Worm (Caenorhabditis elegans) whole organism, early embryonic: ENCODE measurements around the gene K02E10.4.

Experiments used
- B0310.2 ChIP-seq: sonication (generic microtip); optimal IDR thresholded peaks from 2 replicates; lab custom pipeline; 2016; ENCODE audit warnings: mild to moderate bottlenecking, missing genetic modification characterization, missing compliant biosample characterization
- F13C5.2 ChIP-seq: sonication (generic microtip); optimal IDR thresholded peaks from 2 replicates; lab custom pipeline; 2017; ENCODE audit warnings: mild to moderate bottlenecking, missing genetic modification characterization, inconsistent platforms, missing compliant biosample characterization
- aly-1 ChIP-seq: sonication (generic microtip); optimal IDR thresholded peaks from 2 replicates; lab custom pipeline; 2016; ENCODE audit warnings: missing genetic modification characterization, missing compliant biosample characterization
- ama-1 ChIP-seq: fragments of 150-350 bp; optimal IDR thresholded peaks from 2 replicates; lab custom pipeline; 2014
- ceh-13 ChIP-seq: fragments of 200-800 bp; sonication (Bioruptor generic); optimal IDR thresholded peaks from 2 replicates; lab custom pipeline; 2018; ENCODE audit warnings: mild to moderate bottlenecking, missing genetic modification characterization, missing compliant biosample characterization
- ceh-36 ChIP-seq: sonication (generic microtip); optimal IDR thresholded peaks from 2 replicates; lab custom pipeline; 2016; ENCODE audit warnings: missing genetic modification characterization, inconsistent platforms, missing compliant biosample characterization
- ets-7 ChIP-seq: sonication (generic microtip); optimal IDR thresholded peaks from 2 replicates; lab custom pipeline; 2016; ENCODE audit warnings: missing genotype, missing genetic modification characterization, missing compliant biosample characterization
- flt-1 ChIP-seq: fragments of 200-800 bp; sonication (Bioruptor generic); IDR thresholded peaks from 2 replicates; pipeline ENCODE4 v1.3.6; 2022; ENCODE audit warnings: missing genetic modification characterization, missing compliant biosample characterization
- hmbx-1 ChIP-seq: sonication (generic microtip); optimal IDR thresholded peaks from 2 replicates; lab custom pipeline; 2016; ENCODE audit warnings: mild to moderate bottlenecking, missing genetic modification characterization, missing compliant biosample characterization
- hmg-4 ChIP-seq: fragments of 200-800 bp; sonication (Bioruptor generic); optimal IDR thresholded peaks from 2 replicates; lab custom pipeline; 2018; ENCODE audit warnings: mild to moderate bottlenecking, missing genetic modification characterization, missing compliant biosample characterization
- hnd-1 ChIP-seq: sonication (generic microtip); optimal IDR thresholded peaks from 2 replicates; lab custom pipeline; 2016; ENCODE audit warnings: missing genetic modification characterization, missing compliant biosample characterization
- pes-1 ChIP-seq: fragments of 200-800 bp; sonication (Bioruptor generic); IDR thresholded peaks from 2 replicates; pipeline ENCODE4 v1.3.6; 2022; ENCODE audit warnings: missing genetic modification reagents, missing genetic modification characterization, missing compliant biosample characterization
- scrt-1 ChIP-seq: fragments of 200-800 bp; sonication (Bioruptor generic); IDR thresholded peaks from 2 replicates; pipeline ENCODE4 v1.3.6; 2022; ENCODE audit warnings: missing genetic modification characterization, missing compliant biosample characterization
- sea-1 ChIP-seq: fragments of 200-800 bp; sonication (Bioruptor generic); conservative IDR thresholded peaks from 2 replicates; pipeline ENCODE4 v1.3.6; 2022; ENCODE audit warnings: missing genetic modification characterization, missing compliant biosample characterization
- tbx-11 ChIP-seq: fragments of 200-800 bp; sonication (Bioruptor generic); IDR thresholded peaks from 2 replicates; pipeline ENCODE4 v1.3.6; 2022; ENCODE audit warnings: missing genetic modification characterization, missing compliant biosample characterization
- tbx-37 ChIP-seq: fragments of 200-800 bp; sonication (Bioruptor generic); conservative IDR thresholded peaks from 2 replicates; pipeline ENCODE4 v1.3.6; 2022; ENCODE audit warnings: missing genetic modification reagents, missing genetic modification characterization, missing compliant biosample characterization
- tra-4 ChIP-seq: sonication (generic microtip); optimal IDR thresholded peaks from 2 replicates; lab custom pipeline; 2017; ENCODE audit warnings: missing genetic modification characterization, missing compliant biosample characterization

K02E10.4 gene

DNA sequence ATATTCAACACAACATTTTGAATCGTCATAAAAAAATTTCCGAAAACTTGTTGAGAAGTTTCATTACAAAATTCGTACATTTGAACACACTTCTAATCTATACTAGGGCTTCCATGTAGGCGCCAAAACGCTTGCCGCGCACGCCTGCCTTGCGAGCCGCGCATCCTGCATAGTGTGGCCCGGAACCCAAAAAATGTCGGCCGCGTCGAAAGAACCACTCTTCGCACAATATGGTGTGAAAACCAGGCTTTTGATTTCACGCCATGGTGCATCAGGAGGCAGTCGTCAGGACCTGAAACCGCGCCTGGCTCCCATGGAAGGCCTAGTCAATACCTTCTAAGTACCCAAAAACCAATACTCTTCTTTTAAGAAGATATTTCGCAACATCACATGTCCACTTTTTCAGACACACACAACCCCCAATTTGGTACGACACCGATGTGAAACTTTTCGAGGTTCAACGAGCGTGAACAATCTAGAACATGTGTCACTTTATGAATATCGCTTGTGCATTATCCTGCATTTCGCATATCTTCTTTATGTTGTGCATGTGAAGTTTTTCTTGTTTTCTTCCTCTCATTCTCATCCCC lies 10.6 kb downstream of the K02E10.4 start:
- no peak for TF ChIP-seq ets-7
- no peak for TF ChIP-seq flt-1 (GFP tag; lab: Robert Waterston, UW)
- TF ChIP-seq pes-1, result no peak
- TF ChIP-seq tra-4 (tag; lab: Kevin White, UChicago), result no peak
- TF ChIP-seq ceh-36 (tag; lab: Kevin White, UChicago), result no peak
- no peak for TF ChIP-seq tbx-11 (GFP tag; lab: Robert Waterston, UW)
- TF ChIP-seq hmbx-1 (tag; lab: Kevin White, UChicago), result no peak
- no peak for TF ChIP-seq hnd-1
- TF ChIP-seq F13C5.2 (tag; lab: Kevin White, UChicago), result no peak
- TF ChIP-seq hmg-4 (GFP tag; lab: Kevin White, UChicago), result no peak
- TF ChIP-seq ceh-13, result no peak
- no peak for TF ChIP-seq scrt-1 (GFP tag; lab: Robert Waterston, UW)
- no peak for TF ChIP-seq sea-1 (GFP tag; lab: Robert Waterston, UW)
- TF ChIP-seq B0310.2 (tag; lab: Kevin White, UChicago), result no peak

- TF ChIP-seq tra-4 (tag; lab: Kevin White, UChicago) (no peak), aly-1 (tag; lab: Kevin White, UChicago) (no peak), tbx-11 (GFP tag; lab: Robert Waterston, UW) (no peak), tbx-37 (GFP tag; lab: Robert Waterston, UW) (no peak), scrt-1 (GFP tag; lab: Robert Waterston, UW) (no peak), F13C5.2 (tag; lab: Kevin White, UChicago) (no peak), sea-1 (GFP tag; lab: Robert Waterston, UW) (no peak)
These were observed 11.2 kb downstream of the K02E10.4 start for ce11 chrX:2494296-2494695.

- TF ChIP-seq B0310.2 (tag; lab: Kevin White, UChicago) (no peak), hmg-4 (GFP tag; lab: Kevin White, UChicago) (peak; percentile 85), F13C5.2 (tag; lab: Kevin White, UChicago) (peak; percentile 15), ama-1 (no peak), aly-1 (tag; lab: Kevin White, UChicago) (peak; percentile 25)
These were observed 12.8 kb downstream of the K02E10.4 start, which contains the start of gene rabr-1 for ce11 chrX:2495865-2496314. Gene rabr-1, plus strand, starts transcription at chrX:2496180.

DNA sequence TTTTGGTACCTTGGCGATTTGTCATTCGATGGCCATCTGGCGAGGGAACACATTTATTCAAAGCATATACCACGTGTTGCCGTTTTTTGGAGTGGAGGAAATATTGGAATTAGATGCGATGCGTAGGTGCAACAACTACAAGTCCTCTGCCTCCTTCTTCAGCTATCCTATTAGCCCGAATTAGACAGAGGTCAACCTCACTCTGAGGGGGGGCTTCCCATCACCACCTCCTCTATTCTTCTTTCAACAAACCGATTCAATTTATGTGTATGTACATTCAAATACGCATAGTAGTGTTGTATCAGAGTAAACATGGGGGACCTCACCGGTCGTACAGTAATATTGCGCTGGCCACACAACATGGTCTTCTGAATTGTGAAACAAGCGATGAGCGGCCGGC lies 14.8 kb downstream of the K02E10.4 start:
- TF ChIP-seq F13C5.2 (tag; lab: Kevin White, UChicago) (peak; percentile 28), ets-7 (no peak)

- TF ChIP-seq pes-1 (no peak), tbx-11 (GFP tag; lab: Robert Waterston, UW) (no peak), B0310.2 (tag; lab: Kevin White, UChicago) (no peak), hmbx-1 (tag; lab: Kevin White, UChicago) (no peak), tbx-37 (GFP tag; lab: Robert Waterston, UW) (no peak), ceh-13 (no peak), aly-1 (tag; lab: Kevin White, UChicago) (no peak), hmg-4 (GFP tag; lab: Kevin White, UChicago) (no peak), ama-1 (no peak), tra-4 (tag; lab: Kevin White, UChicago) (no peak), hnd-1 (no peak), ceh-36 (tag; lab: Kevin White, UChicago) (no peak), ets-7 (no peak), sea-1 (GFP tag; lab: Robert Waterston, UW) (no peak), scrt-1 (GFP tag; lab: Robert Waterston, UW) (no peak), F13C5.2 (tag; lab: Kevin White, UChicago) (no peak), flt-1 (GFP tag; lab: Robert Waterston, UW) (no peak)
These were observed 23.7 kb downstream of the K02E10.4 start for ce11 chrX:2506738-2507137.

ce11 chrX:2508449-2508848 lies 25.4 kb downstream of the K02E10.4 start, which contains the start of gene K02E10.7:
Gene K02E10.7, minus strand, starts transcription at chrX:2508549.
- TF ChIP-seq tra-4 (tag; lab: Kevin White, UChicago) (no peak), tbx-37 (GFP tag; lab: Robert Waterston, UW) (no peak), ama-1 (no peak), F13C5.2 (tag; lab: Kevin White, UChicago) (no peak), hnd-1 (no peak), scrt-1 (GFP tag; lab: Robert Waterston, UW) (no peak), ets-7 (no peak), ceh-13 (no peak), tbx-11 (GFP tag; lab: Robert Waterston, UW) (no peak), pes-1 (no peak), sea-1 (GFP tag; lab: Robert Waterston, UW) (no peak), hmbx-1 (tag; lab: Kevin White, UChicago) (no peak)

- TF ChIP-seq ceh-36 (tag; lab: Kevin White, UChicago) (no peak), hmg-4 (GFP tag; lab: Kevin White, UChicago) (peak; percentile 39)
These were observed 30.7 kb downstream of the K02E10.4 start for ce11 chrX:2513667-2514198.

ce11 chrX:2515224-2515623 lies 32.2 kb downstream of the K02E10.4 start, which contains the start of gene syg-1:
Gene syg-1, minus strand, starts transcription at chrX:2515324.
- TF ChIP-seq pes-1, result no peak
- no peak for TF ChIP-seq hnd-1
- no peak for TF ChIP-seq tbx-11 (GFP tag; lab: Robert Waterston, UW)
